Comparison of ENCODE assay signal across 1 fruit fly cellular context in genomic region chr2L:7281430-7281829, dm6.
A peak's percentile ranks its signal among the peaks of the same experiment; 100 is the strongest.
TF ChIP-seq lines count a peak whose summit lies in the region.

No protein-coding gene starts in this region.

TF ChIP-seq in whole organism, embryonic, 481 proteins besides CTCF, POLR2A, EP300 and RAD21 (continued from another document and continues in another):
- TF ChIP-seq repo (GFP tag; optimal IDR thresholded peaks at IDR 0.05; lab: Kevin White, UChicago) (peak; percentile 18), CG4328 (GFP tag; optimal IDR thresholded peaks at IDR 0.05; lab: Kevin White, UChicago) (no peak), CG12104 (GFP tag; optimal IDR thresholded peaks at IDR 0.05; lab: Kevin White, UChicago) (peak; percentile 33), CG31441 (GFP tag; IDR thresholded peaks at IDR 0.05; lab: Robert Waterston, UW) (peak; percentile 35; the same call in 1 of the 2 replicates), grau (tag; optimal IDR thresholded peaks at IDR 0.05; lab: Kevin White, UChicago) (peak; percentile 66), danr (GFP tag; IDR thresholded peaks at IDR 0.05; lab: Robert Waterston, UW) (0 out of 2 replicates have a peak, but pooled peaks have one; percentile 22), nerfin-2 (GFP tag; IDR thresholded peaks at IDR 0.05; lab: Robert Waterston, UW; ENCODE audit: partially characterized antibody) (no peak), tll (GFP tag; optimal IDR thresholded peaks at IDR 0.05; lab: Kevin White, UChicago) (no peak), CG10321 (GFP tag; IDR thresholded peaks at IDR 0.05; lab: Robert Waterston, UW) (no peak), crol (GFP tag; IDR thresholded peaks at IDR 0.05; lab: Robert Waterston, UW) (no peak), CG12155 (GFP tag; optimal IDR thresholded peaks at IDR 0.05; lab: Kevin White, UChicago) (peak; percentile 33), Sox100B (GFP tag; optimal IDR thresholded peaks at IDR 0.05; lab: Kevin White, UChicago) (no peak), CG13287 (GFP tag; IDR thresholded peaks at IDR 0.05; lab: Robert Waterston, UW; ENCODE audit: partially characterized antibody) (peak; percentile 38; the same call in 1 of the 2 replicates), peb (GFP tag; IDR thresholded peaks at IDR 0.05; lab: Robert Waterston, UW) (0 out of 2 replicates have a peak, but pooled peaks have one; percentile 39), CG6689 (GFP tag; IDR thresholded peaks at IDR 0.05; lab: Robert Waterston, UW) (peak; percentile 28; the same call in 1 of the 2 replicates), sob (GFP tag; IDR thresholded peaks at IDR 0.05; lab: Robert Waterston, UW) (peak; percentile 65), fd3F (GFP tag; optimal IDR thresholded peaks at IDR 0.05; lab: Kevin White, UChicago) (peak; percentile 26), grn (GFP tag; optimal IDR thresholded peaks at IDR 0.05; lab: Kevin White, UChicago) (no peak), da (GFP tag; optimal IDR thresholded peaks at IDR 0.05; lab: Kevin White, UChicago) (no peak), CG4707 (GFP tag; optimal IDR thresholded peaks at IDR 0.05; lab: Kevin White, UChicago) (no peak), cas (GFP tag; IDR thresholded peaks at IDR 0.05; lab: Robert Waterston, UW) (0 out of 2 replicates have a peak, but pooled peaks have one; percentile 16), Vsx1 (GFP tag; optimal IDR thresholded peaks at IDR 0.05; lab: Kevin White, UChicago) (no peak), Meics (GFP tag; optimal IDR thresholded peaks at IDR 0.05; lab: Kevin White, UChicago) (peak; percentile 48), gro (GFP tag; optimal IDR thresholded peaks at IDR 0.05; lab: Kevin White, UChicago) (peak; percentile 28), unc-4 (GFP tag; IDR thresholded peaks at IDR 0.05; lab: Robert Waterston, UW; ENCODE audit: partially characterized antibody) (no peak), pita (GFP tag; optimal IDR thresholded peaks at IDR 0.05; lab: Kevin White, UChicago) (peak; percentile 91), ash1 (GFP tag; optimal IDR thresholded peaks at IDR 0.05; lab: Kevin White, UChicago) (peak; percentile 8), Nf-YC (tag; optimal IDR thresholded peaks at IDR 0.05; lab: Kevin White, UChicago) (peak; percentile 43), CG14667 (GFP tag; IDR thresholded peaks at IDR 0.05; lab: Robert Waterston, UW) (peak; percentile 45; the same call in 1 of the 2 replicates), CG13624 (GFP tag; optimal IDR thresholded peaks at IDR 0.05; lab: Kevin White, UChicago) (peak; percentile 39), Deaf1 (tag; optimal IDR thresholded peaks at IDR 0.05; lab: Kevin White, UChicago) (peak; percentile 32), Sin3A (optimal IDR thresholded peaks at IDR 0.05; lab: Kevin White, UChicago) (no peak), CG17385 (GFP tag; optimal IDR thresholded peaks at IDR 0.05; lab: Kevin White, UChicago) (no peak), kay (GFP tag; optimal IDR thresholded peaks at IDR 0.05; lab: Kevin White, UChicago) (peak; percentile 12), CG10979 (tag; optimal IDR thresholded peaks at IDR 0.05; lab: Kevin White, UChicago) (peak; percentile 46), CG4854 (GFP tag; optimal IDR thresholded peaks at IDR 0.05; lab: Kevin White, UChicago) (peak; percentile 51), HLHmδ (GFP tag; optimal IDR thresholded peaks at IDR 0.05; lab: Kevin White, UChicago) (no peak), CG17359 (tag; optimal IDR thresholded peaks at IDR 0.05; lab: Kevin White, UChicago) (peak; percentile 44), fu2 (GFP tag; optimal IDR thresholded peaks at IDR 0.05; lab: Kevin White, UChicago) (peak; percentile 33), CG13424 (tag; optimal IDR thresholded peaks at IDR 0.05; lab: Kevin White, UChicago) (peak; percentile 62), CG8765 (GFP tag; IDR thresholded peaks at IDR 0.05; lab: Robert Waterston, UW) (peak; percentile 36; the same call in 1 of the 2 replicates), tap (tag; optimal IDR thresholded peaks at IDR 0.05; lab: Kevin White, UChicago) (no peak), lilli (GFP tag; optimal IDR thresholded peaks at IDR 0.05; lab: Kevin White, UChicago) (peak; percentile 52), CG18599 (GFP tag; optimal IDR thresholded peaks at IDR 0.05; lab: Kevin White, UChicago) (no peak), HLH54F (GFP tag; optimal IDR thresholded peaks at IDR 0.05; lab: Kevin White, UChicago) (peak; percentile 49), B-H1 (GFP tag; IDR thresholded peaks at IDR 0.05; lab: Robert Waterston, UW) (no peak), salm (tag; optimal IDR thresholded peaks at IDR 0.05; lab: Kevin White, UChicago) (no peak), Eip74EF (GFP tag; optimal IDR thresholded peaks at IDR 0.05; lab: Kevin White, UChicago) (no peak), CG13894 (tag; optimal IDR thresholded peaks at IDR 0.05; lab: Kevin White, UChicago) (peak; percentile 27), CG7372 (GFP tag; IDR thresholded peaks at IDR 0.05; lab: Robert Waterston, UW) (peak; percentile 13; the same call in 1 of the 2 replicates), crp (GFP tag; optimal IDR thresholded peaks at IDR 0.05; lab: Kevin White, UChicago) (no peak), Drgx (GFP tag; IDR thresholded peaks at IDR 0.05; lab: Robert Waterston, UW) (no peak), CG13296 (GFP tag; optimal IDR thresholded peaks at IDR 0.05; lab: Kevin White, UChicago) (no peak), ttk (GFP tag; IDR thresholded peaks at IDR 0.05; lab: Robert Waterston, UW) (peak; percentile 45), dm (GFP tag; optimal IDR thresholded peaks at IDR 0.05; lab: Kevin White, UChicago) (no peak), Usf (GFP tag; optimal IDR thresholded peaks at IDR 0.05; lab: Kevin White, UChicago) (peak; percentile 29), emc (GFP tag; optimal IDR thresholded peaks at IDR 0.05; lab: Kevin White, UChicago) (no peak), Atf3 (GFP tag; optimal IDR thresholded peaks at IDR 0.05; lab: Kevin White, UChicago) (peak; percentile 59), CG7928 (GFP tag; optimal IDR thresholded peaks at IDR 0.05; lab: Kevin White, UChicago) (no peak), CG7556 (GFP tag; optimal IDR thresholded peaks at IDR 0.05; lab: Kevin White, UChicago) (no peak), CG3281 (GFP tag; optimal IDR thresholded peaks at IDR 0.05; lab: Kevin White, UChicago) (no peak), ATbp (GFP tag; optimal IDR thresholded peaks at IDR 0.05; lab: Kevin White, UChicago) (no peak), bigmax (GFP tag; optimal IDR thresholded peaks at IDR 0.05; lab: Kevin White, UChicago) (no peak), rib (GFP tag; IDR thresholded peaks at IDR 0.05; lab: Robert Waterston, UW) (0 out of 2 replicates have a peak, but pooled peaks have one; percentile 13), CG11247 (GFP tag; IDR thresholded peaks at IDR 0.05; lab: Robert Waterston, UW) (peak; percentile 62), CG4424 (GFP tag; optimal IDR thresholded peaks at IDR 0.05; lab: Kevin White, UChicago) (peak; percentile 69), Hr3 (GFP tag; optimal IDR thresholded peaks at IDR 0.05; lab: Kevin White, UChicago) (peak; percentile 65), Dref (GFP tag; IDR thresholded peaks at IDR 0.05; lab: Robert Waterston, UW) (no peak), CG12299 (tag; optimal IDR thresholded peaks at IDR 0.05; lab: Kevin White, UChicago) (peak; percentile 12), CG34224 (GFP tag; IDR thresholded peaks at IDR 0.05; lab: Robert Waterston, UW; ENCODE audit: partially characterized antibody) (no peak), dmrt11E (tag; optimal IDR thresholded peaks at IDR 0.05; lab: Kevin White, UChicago) (peak; percentile 52), Kr (GFP tag; optimal IDR thresholded peaks at IDR 0.05; lab: Kevin White, UChicago) (no peak), Ada2b (GFP tag; IDR thresholded peaks at IDR 0.05; lab: Robert Waterston, UW) (no peak), dysf (GFP tag; IDR thresholded peaks at IDR 0.05; lab: Robert Waterston, UW) (peak; percentile 73), CkIIα-i1 (GFP tag; IDR thresholded peaks at IDR 0.05; lab: Robert Waterston, UW) (no peak), Rfx (GFP tag; IDR thresholded peaks at IDR 0.05; lab: Robert Waterston, UW) (peak; percentile 88), CG17802 (tag; optimal IDR thresholded peaks at IDR 0.05; lab: Kevin White, UChicago) (peak; percentile 52), CG4730 (GFP tag; IDR thresholded peaks at IDR 0.05; lab: Robert Waterston, UW) (peak; percentile 70), CG7745 (tag; optimal IDR thresholded peaks at IDR 0.05; lab: Kevin White, UChicago) (no peak), CG8388 (GFP tag; optimal IDR thresholded peaks at IDR 0.05; lab: Kevin White, UChicago) (no peak), CG15514 (GFP tag; optimal IDR thresholded peaks at IDR 0.05; lab: Kevin White, UChicago) (peak; percentile 32), NK7.1 (GFP tag; optimal IDR thresholded peaks at IDR 0.05; lab: Kevin White, UChicago) (no peak), gce (GFP tag; IDR thresholded peaks at IDR 0.05; lab: Robert Waterston, UW) (no peak), HLH4C (GFP tag; IDR thresholded peaks at IDR 0.05; lab: Robert Waterston, UW; ENCODE audit: partially characterized antibody) (no peak), CG15601 (tag; optimal IDR thresholded peaks at IDR 0.05; lab: Kevin White, UChicago) (peak; percentile 65), E2f2 (GFP tag; IDR thresholded peaks at IDR 0.05; lab: Robert Waterston, UW) (peak; percentile 38; the same call in 1 of the 2 replicates), CG13775 (GFP tag; optimal IDR thresholded peaks at IDR 0.05; lab: Kevin White, UChicago) (peak; percentile 16), CG9817 (tag; optimal IDR thresholded peaks at IDR 0.05; lab: Kevin White, UChicago) (peak; percentile 79), nom (GFP tag; optimal IDR thresholded peaks at IDR 0.05; lab: Kevin White, UChicago) (no peak), gcm2 (GFP tag; optimal IDR thresholded peaks at IDR 0.05; lab: Kevin White, UChicago) (no peak), pb (GFP tag; optimal IDR thresholded peaks at IDR 0.05; lab: Kevin White, UChicago) (peak; percentile 45), fd102C (GFP tag; optimal IDR thresholded peaks at IDR 0.05; lab: Kevin White, UChicago) (no peak), disco-r (GFP tag; optimal IDR thresholded peaks at IDR 0.05; lab: Kevin White, UChicago) (no peak), btn (GFP tag; optimal IDR thresholded peaks at IDR 0.05; lab: Kevin White, UChicago) (no peak), CG12071 (GFP tag; optimal IDR thresholded peaks at IDR 0.05; lab: Kevin White, UChicago) (no peak), CG18011 (GFP tag; optimal IDR thresholded peaks at IDR 0.05; lab: Kevin White, UChicago) (no peak), Blimp-1 (GFP tag; optimal IDR thresholded peaks at IDR 0.05; lab: Kevin White, UChicago) (peak; percentile 44), CG15011 (GFP tag; optimal IDR thresholded peaks at IDR 0.05; lab: Kevin White, UChicago) (no peak), en (GFP tag; optimal IDR thresholded peaks at IDR 0.05; lab: Kevin White, UChicago) (peak; percentile 34), CG12769 (tag; optimal IDR thresholded peaks at IDR 0.05; lab: Kevin White, UChicago) (peak; percentile 59), CG3847 (GFP tag; IDR thresholded peaks at IDR 0.05; lab: Robert Waterston, UW) (peak; percentile 62), CG6791 (GFP tag; IDR thresholded peaks at IDR 0.05; lab: Robert Waterston, UW; ENCODE audit: partially characterized antibody) (peak; percentile 55; the same call in 1 of the 3 replicates), H2.0 (GFP tag; IDR thresholded peaks at IDR 0.05; lab: Robert Waterston, UW) (peak; percentile 46; the same call in 1 of the 2 replicates), Camta (GFP tag; optimal IDR thresholded peaks at IDR 0.05; lab: Kevin White, UChicago) (peak; percentile 64), Bdp1 (GFP tag; optimal IDR thresholded peaks at IDR 0.05; lab: Kevin White, UChicago) (peak; percentile 27), Chrac-16 (GFP tag; optimal IDR thresholded peaks at IDR 0.05; lab: Kevin White, UChicago) (peak; percentile 62), Sry-β (GFP tag; optimal IDR thresholded peaks at IDR 0.05; lab: Kevin White, UChicago) (no peak), CG14050 (GFP tag; IDR thresholded peaks at IDR 0.05; lab: Robert Waterston, UW) (no peak), mirr (GFP tag; optimal IDR thresholded peaks at IDR 0.05; lab: Kevin White, UChicago) (no peak), Dp (GFP tag; optimal IDR thresholded peaks at IDR 0.05; lab: Kevin White, UChicago) (peak; percentile 11), Dbx (GFP tag; IDR thresholded peaks at IDR 0.05; lab: Robert Waterston, UW) (peak; percentile 76; the same call in 2 of the 3 replicates), CG11560 (tag; IDR thresholded peaks at IDR 0.05; lab: Robert Waterston, UW) (0 out of 3 replicates have a peak, but pooled peaks have one; percentile 14), BtbVII (GFP tag; optimal IDR thresholded peaks at IDR 0.05; lab: Kevin White, UChicago) (no peak), CG10366 (GFP tag; IDR thresholded peaks at IDR 0.05; lab: Robert Waterston, UW) (peak; percentile 63), tx (GFP tag; optimal IDR thresholded peaks at IDR 0.05; lab: Kevin White, UChicago) (no peak), CG10267 (tag; optimal IDR thresholded peaks at IDR 0.05; lab: Kevin White, UChicago) (peak; percentile 60), TFAM (GFP tag; optimal IDR thresholded peaks at IDR 0.05; lab: Kevin White, UChicago) (no peak), shn (GFP tag; optimal IDR thresholded peaks at IDR 0.05; lab: Kevin White, UChicago) (peak; percentile 9), kni (GFP tag; optimal IDR thresholded peaks at IDR 0.05; lab: Kevin White, UChicago) (no peak), CG6272 (GFP tag; IDR thresholded peaks at IDR 0.05; lab: Robert Waterston, UW) (peak; percentile 62), eve (GFP tag; optimal IDR thresholded peaks at IDR 0.05; lab: Kevin White, UChicago) (no peak), cwo (GFP tag; optimal IDR thresholded peaks at IDR 0.05; lab: Kevin White, UChicago) (no peak), lov (optimal IDR thresholded peaks at IDR 0.05; lab: Kevin White, UChicago) (no peak), lov (GFP tag; IDR thresholded peaks at IDR 0.05; lab: Robert Waterston, UW) (no peak), HmgZ (tag; optimal IDR thresholded peaks at IDR 0.05; lab: Kevin White, UChicago) (peak; percentile 63), CG1233 (GFP tag; optimal IDR thresholded peaks at IDR 0.05; lab: Kevin White, UChicago) (no peak), CG9876 (GFP tag; optimal IDR thresholded peaks at IDR 0.05; lab: Kevin White, UChicago) (peak; percentile 63), gem (tag; optimal IDR thresholded peaks at IDR 0.05; lab: Kevin White, UChicago) (peak; percentile 70), sima (GFP tag; optimal IDR thresholded peaks at IDR 0.05; lab: Kevin White, UChicago) (no peak), fd64A (GFP tag; optimal IDR thresholded peaks at IDR 0.05; lab: Kevin White, UChicago) (no peak), ab (GFP tag; optimal IDR thresholded peaks at IDR 0.05; lab: Kevin White, UChicago) (no peak), sens (GFP tag; lab: Kevin White, UChicago) (peak; percentile 62), CG5245 (GFP tag; optimal IDR thresholded peaks at IDR 0.05; lab: Kevin White, UChicago) (peak; percentile 73)
